Worm (Caenorhabditis elegans): ENCODE measurements around the gene hsp-1.

Gene hsp-1

ce11 chrIV:17262385-17262784, 16.4 kb upstream of the hsp-1 start, which contains the start of gene ZK550.6:
ZK550.6 (minus strand) TSS chrIV:17262485.
- TF ChIP-seq him-1 (tag; optimal IDR thresholded peaks at IDR 0.05) (no peak), dao-5 (tag; optimal IDR thresholded peaks at IDR 0.05) (no peak), W03F9.2 (tag; optimal IDR thresholded peaks at IDR 0.05) (no peak)

ce11 chrIV:17263714-17264113, 15.0 kb upstream of the hsp-1 start:
- TF ChIP-seq W03F9.2 (tag; optimal IDR thresholded peaks at IDR 0.05), result no peak
- TF ChIP-seq dao-5 (tag; optimal IDR thresholded peaks at IDR 0.05), result no peak
- TF ChIP-seq him-1 (tag; optimal IDR thresholded peaks at IDR 0.05), result no peak

DNA sequence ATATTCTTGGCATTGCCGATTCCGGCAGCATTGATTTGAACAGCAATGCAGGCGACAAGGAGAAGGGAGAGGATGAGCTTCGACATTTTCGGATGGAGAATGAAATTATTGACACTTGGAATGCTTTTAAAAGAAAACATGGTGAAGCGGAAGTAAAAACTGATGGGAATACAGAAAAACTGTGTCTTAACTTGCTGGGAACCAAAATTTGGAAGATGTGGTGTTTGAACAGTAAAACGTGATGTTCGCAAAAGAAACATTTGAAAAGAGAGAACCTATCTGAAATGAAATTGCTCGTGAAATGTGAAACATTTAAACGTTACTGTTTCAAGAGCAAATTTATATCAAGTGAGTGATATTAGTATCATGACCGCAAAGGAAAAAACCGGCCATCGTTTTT, 14.0 kb upstream of the hsp-1 start, which contains the start of gene F26D10.13:
TSS of gene F26D10.13 (minus strand) at position 101 of the 400 bp plus-strand sequence.
- TF ChIP-seq dao-5 (tag; optimal IDR thresholded peaks at IDR 0.05), result no peak
- no peak for TF ChIP-seq W03F9.2 (tag; optimal IDR thresholded peaks at IDR 0.05)
- TF ChIP-seq him-1 (tag; optimal IDR thresholded peaks at IDR 0.05), result no peak

DNA sequence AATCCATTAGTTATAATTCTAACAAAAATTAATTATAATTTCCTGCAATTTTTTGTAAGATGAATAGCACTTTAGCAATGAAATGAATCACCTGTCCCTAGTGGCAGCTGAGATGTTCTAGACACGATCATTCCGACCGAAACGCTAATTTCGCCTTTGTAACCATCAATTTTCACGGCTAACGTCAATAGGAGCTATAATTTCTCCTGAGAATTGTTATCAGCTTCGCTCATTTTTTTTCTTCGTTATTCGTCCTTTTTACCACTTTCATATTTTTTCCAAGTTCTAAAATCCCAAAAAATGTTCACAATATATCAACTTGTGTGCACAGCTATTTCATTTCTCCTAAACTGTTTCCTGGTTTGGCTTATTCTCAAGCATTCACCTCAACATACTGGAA, 13.5 kb upstream of the hsp-1 start, which contains the start of gene str-187:
TSS of gene str-187 (plus strand) at position 301 of the 400 bp plus-strand sequence.
- TF ChIP-seq him-1 (tag; optimal IDR thresholded peaks at IDR 0.05), result no peak
- no peak for TF ChIP-seq W03F9.2 (tag; optimal IDR thresholded peaks at IDR 0.05)

- TF ChIP-seq W03F9.2 (tag; optimal IDR thresholded peaks at IDR 0.05) (no peak), him-1 (tag; optimal IDR thresholded peaks at IDR 0.05) (no peak), dao-5 (tag; optimal IDR thresholded peaks at IDR 0.05) (no peak)
Measured at ce11 chrIV:17265716-17266115, 13.0 kb upstream of the hsp-1 start.

DNA sequence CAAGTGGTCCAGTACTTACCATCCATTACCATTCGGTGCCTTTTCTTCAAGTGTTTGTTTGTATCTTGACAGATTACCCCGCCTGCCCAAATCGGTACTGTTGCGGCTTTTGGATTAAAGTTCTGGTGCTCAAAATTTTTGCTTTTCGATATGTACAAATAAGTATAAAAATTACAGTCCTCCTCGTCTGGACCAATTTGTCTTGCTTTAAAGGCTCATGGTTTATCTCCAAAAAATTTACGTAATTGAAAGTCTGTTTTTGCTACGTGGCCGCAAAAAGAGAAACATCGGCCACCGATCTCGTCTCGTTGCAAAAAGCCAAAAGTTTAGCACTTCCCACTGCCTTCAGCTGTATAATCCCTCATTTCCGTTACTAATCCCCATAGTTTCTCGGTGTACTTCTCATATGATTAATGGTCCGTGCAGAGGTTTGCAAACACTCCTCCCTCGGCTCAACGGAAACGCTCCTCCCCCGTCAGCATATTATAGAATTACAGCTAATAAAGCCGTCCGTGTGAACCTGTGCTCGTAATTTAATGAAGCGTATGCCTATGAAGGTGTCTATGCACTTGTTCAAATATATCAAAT, 11.4 kb upstream of the hsp-1 start:
- TF ChIP-seq dao-5 (tag; optimal IDR thresholded peaks at IDR 0.05) (no peak), W03F9.2 (tag; optimal IDR thresholded peaks at IDR 0.05) (no peak), him-1 (tag; optimal IDR thresholded peaks at IDR 0.05) (no peak)

DNA sequence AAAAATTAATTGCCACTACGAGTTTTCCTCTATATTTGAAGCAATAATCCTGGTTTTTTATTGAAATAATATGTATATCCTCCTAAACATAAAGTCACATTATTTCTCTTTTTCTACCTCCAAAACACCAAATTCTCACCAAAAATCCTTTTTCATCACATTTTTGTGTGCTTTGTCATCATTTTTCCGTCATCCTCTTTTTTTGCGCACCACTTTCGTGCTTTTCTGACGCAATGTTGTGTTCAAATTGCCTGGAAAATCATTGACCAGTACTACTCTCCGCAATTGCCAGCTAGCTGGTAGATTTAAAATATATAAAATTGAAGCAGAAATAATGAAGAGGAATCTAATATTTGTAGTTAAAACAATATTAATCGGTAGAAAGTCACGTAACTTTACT, 10.7 kb upstream of the hsp-1 start:
- no peak for TF ChIP-seq dao-5 (tag; optimal IDR thresholded peaks at IDR 0.05)
- TF ChIP-seq him-1 (tag; optimal IDR thresholded peaks at IDR 0.05), result no peak
- no peak for TF ChIP-seq W03F9.2 (tag; optimal IDR thresholded peaks at IDR 0.05)

- TF ChIP-seq him-1 (tag; optimal IDR thresholded peaks at IDR 0.05), result no peak
- peak; percentile 12 for TF ChIP-seq W03F9.2 (tag; optimal IDR thresholded peaks at IDR 0.05)
Measured at ce11 chrIV:17268628-17269027, 10.1 kb upstream of the hsp-1 start.

DNA sequence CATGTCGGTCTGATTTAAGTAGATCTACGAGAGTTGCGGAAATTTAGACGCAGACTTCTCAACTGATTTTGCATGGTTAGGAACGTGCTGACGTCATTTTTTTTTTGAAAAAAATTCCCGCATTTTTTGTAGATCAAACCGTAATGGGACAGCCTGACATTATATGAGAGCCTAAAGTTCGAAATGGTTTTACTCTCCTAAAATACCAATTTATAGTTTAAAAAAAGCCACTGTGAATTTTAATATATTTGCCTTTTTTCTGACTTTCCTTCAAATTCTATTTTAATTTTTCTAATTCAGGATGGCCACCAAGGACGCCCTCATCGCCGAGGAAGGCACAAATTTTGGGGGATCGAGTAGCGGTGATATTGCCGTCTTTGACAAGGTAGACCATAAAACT, 9.7 kb upstream of the hsp-1 start, which contains the start of gene atgp-1:
TSS of gene atgp-1 (plus strand) at position 301 of the 400 bp plus-strand sequence.
- TF ChIP-seq him-1 (tag; optimal IDR thresholded peaks at IDR 0.05), result no peak

DNA sequence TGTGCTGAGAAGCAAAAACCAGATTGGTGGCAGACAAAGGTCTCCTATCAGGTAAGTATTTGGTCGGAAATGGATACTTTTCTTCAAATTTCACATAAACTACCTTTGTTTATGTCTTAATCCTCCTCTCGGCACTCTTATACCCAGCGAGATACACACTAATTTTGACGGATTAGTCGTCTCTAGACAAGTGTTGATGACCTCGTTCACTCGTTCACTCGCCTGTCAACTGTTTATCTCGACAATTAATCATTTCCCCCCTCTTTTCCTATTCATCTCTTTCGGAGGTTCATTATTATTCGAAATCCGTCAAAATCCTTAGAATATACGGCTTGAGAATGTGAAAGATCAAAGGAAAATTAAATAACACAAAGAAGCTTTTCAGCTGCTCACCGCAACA, 9.1 kb upstream of the hsp-1 start:
- no peak for TF ChIP-seq dao-5 (tag; optimal IDR thresholded peaks at IDR 0.05)
- TF ChIP-seq W03F9.2 (tag; optimal IDR thresholded peaks at IDR 0.05), result no peak
- no peak for TF ChIP-seq him-1 (tag; optimal IDR thresholded peaks at IDR 0.05)

DNA sequence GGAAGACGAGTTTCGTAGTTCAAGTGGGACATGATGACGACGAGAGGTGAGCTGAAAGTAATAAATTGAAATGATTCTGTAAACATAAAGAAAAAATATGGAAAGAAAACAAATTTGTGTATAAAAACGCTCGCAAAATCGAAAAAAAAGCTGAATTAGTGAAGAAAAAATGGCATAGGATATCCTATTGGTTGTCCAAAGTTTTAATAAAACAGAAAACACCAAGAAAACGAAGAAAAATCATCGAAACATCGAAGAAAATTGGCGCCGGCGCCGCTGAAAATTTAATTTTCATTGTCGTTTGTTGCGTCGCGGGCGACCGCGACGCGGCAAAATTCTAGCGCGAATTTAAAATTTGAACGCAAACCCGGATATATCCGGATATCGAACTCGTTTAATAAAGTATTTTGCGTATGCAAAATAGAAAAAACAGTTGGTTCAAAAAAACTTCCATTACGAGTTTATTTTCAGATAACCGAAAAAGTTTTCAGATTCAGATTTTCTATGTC, 5.1 kb upstream of the hsp-1 start, which contains the start of gene gln-5:
TSS of gene gln-5 (minus strand) at position 51 of the 509 bp plus-strand sequence.
- TF ChIP-seq dao-5 (tag; optimal IDR thresholded peaks at IDR 0.05), result no peak
- no peak for TF ChIP-seq him-1 (tag; optimal IDR thresholded peaks at IDR 0.05)
- TF ChIP-seq W03F9.2 (tag; optimal IDR thresholded peaks at IDR 0.05), result no peak

- TF ChIP-seq dao-5 (tag; optimal IDR thresholded peaks at IDR 0.05), result no peak
- TF ChIP-seq him-1 (tag; optimal IDR thresholded peaks at IDR 0.05), result no peak
- TF ChIP-seq W03F9.2 (tag; optimal IDR thresholded peaks at IDR 0.05), result no peak
Measured at ce11 chrIV:17275281-17275680, 3.5 kb upstream of the hsp-1 start, which contains the start of gene lhfp-4. lhfp-4 (plus strand) TSS chrIV:17275581.

- TF ChIP-seq him-1 (tag; optimal IDR thresholded peaks at IDR 0.05), result no peak
- no peak for TF ChIP-seq W03F9.2 (tag; optimal IDR thresholded peaks at IDR 0.05)
- no peak for TF ChIP-seq dao-5 (tag; optimal IDR thresholded peaks at IDR 0.05)
Measured at ce11 chrIV:17276705-17277458, 1.9 kb upstream of the hsp-1 start, which contains the start of gene clec-196. clec-196 (plus strand) TSS chrIV:17276956.

ce11 chrIV:17277459-17278173, 1.1 kb upstream of the hsp-1 start:
- TF ChIP-seq W03F9.2 (tag; optimal IDR thresholded peaks at IDR 0.05), result no peak
- no peak for TF ChIP-seq dao-5 (tag; optimal IDR thresholded peaks at IDR 0.05)
- TF ChIP-seq him-1 (tag; optimal IDR thresholded peaks at IDR 0.05), result no peak

Data from whole organism, L4/young adult.